Worm (Caenorhabditis elegans) whole organism, late embryonic: ENCODE measurements around the gene grd-16.

Experiments
- C08G9.2 ChIP-seq: sonication (generic microtip); optimal IDR thresholded peaks from 2 replicates; lab custom pipeline; 2016; ENCODE audit warnings: mild to moderate bottlenecking, missing genetic modification characterization, moderate library complexity, missing compliant biosample characterization
- ceh-34 ChIP-seq: sonication (generic microtip); optimal IDR thresholded peaks from 2 replicates; lab custom pipeline; 2016; ENCODE audit warnings: mild to moderate bottlenecking, missing genetic modification characterization, missing compliant biosample characterization
- fkh-10 ChIP-seq: fragments of 150-350 bp; optimal IDR thresholded peaks from 2 replicates; lab custom pipeline; 2014; ENCODE audit warnings: missing biosample characterization, missing genetic modification reagents, missing genetic modification characterization
- fkh-6 ChIP-seq: sonication (generic microtip); optimal IDR thresholded peaks from 2 replicates; lab custom pipeline; 2016; ENCODE audit warnings: missing genetic modification characterization, missing compliant biosample characterization

ce11 chrIV:2497615-2498183 is 21.2 kb downstream of the grd-16 start, which contains the start of gene Y69A2AR.16:
- no peak for TF ChIP-seq fkh-10 (GFP tag; lab: Kevin White, UChicago)
- TF ChIP-seq C08G9.2 (tag; lab: Kevin White, UChicago): no peak
- no peak for TF ChIP-seq ceh-34
- no peak for TF ChIP-seq fkh-6
